Fruit fly (Drosophila melanogaster) whole organism, wandering third instar larva: ENCODE results near the gene SF2.

Experiments used
- Abd-B ChIP-seq: fragments of >200 bp; optimal IDR thresholded peaks from 2 replicates; lab custom pipeline; 2017; ENCODE audit warnings: missing biosample characterization, missing genetic modification characterization
- CG32264 ChIP-seq: fragments of 200-800 bp; sonication (Bioruptor generic); optimal IDR thresholded peaks from 2 replicates; lab custom pipeline; 2016; ENCODE audit warnings: missing biosample characterization, missing genetic modification characterization
- CG9705 ChIP-seq: fragments of 200-800 bp; sonication (Bioruptor generic); optimal IDR thresholded peaks from 2 replicates; lab custom pipeline; 2018; ENCODE audit warnings: missing biosample characterization, mild to moderate bottlenecking, missing genetic modification characterization
- CrebA ChIP-seq: fragments of 200-800 bp; sonication (Bioruptor generic); optimal IDR thresholded peaks from 2 replicates; lab custom pipeline; 2016; ENCODE audit warnings: missing biosample characterization, mild to moderate bottlenecking, missing genetic modification characterization, borderline replicate concordance
- Dfd ChIP-seq: fragments of >200 bp; optimal IDR thresholded peaks from 2 replicates; lab custom pipeline; 2017; ENCODE audit warnings: missing biosample characterization, missing genetic modification characterization
- Dif ChIP-seq: fragments of 200-275, 200-300 bp; sonication (Bioruptor generic); optimal IDR thresholded peaks from 2 replicates; lab custom pipeline; 2018; ENCODE audit warnings: missing biosample characterization, missing genetic modification characterization; ENCODE audit not compliant: partially characterized antibody
- GATAd ChIP-seq: sonication (Bioruptor generic); optimal IDR thresholded peaks from 2 replicates; lab custom pipeline; 2016; ENCODE audit warnings: missing biosample characterization, missing genetic modification characterization
- HLH106 ChIP-seq: fragments of 200-800 bp; optimal IDR thresholded peaks from 3 replicates; lab custom pipeline; 2019; ENCODE audit warnings: missing biosample characterization, mild to moderate bottlenecking, missing genetic modification characterization, moderate library complexity
- Hnf4 ChIP-seq: fragments of 200-800 bp; sonication (Bioruptor generic); optimal IDR thresholded peaks from 2 replicates; lab custom pipeline; 2016; ENCODE audit warnings: missing biosample characterization, mild to moderate bottlenecking, missing genetic modification characterization
- Hr78 ChIP-seq: fragments of >200 bp; optimal IDR thresholded peaks from 2 replicates; lab custom pipeline; 2017; ENCODE audit warnings: missing biosample characterization, missing genetic modification characterization
- Hr83 ChIP-seq: fragments of 200-300 bp; sonication (Bioruptor generic); optimal IDR thresholded peaks from 2 replicates; lab custom pipeline; 2016; ENCODE audit warnings: missing biosample characterization, mild to moderate bottlenecking, missing genetic modification characterization, moderate library complexity; ENCODE audit not compliant: poor library complexity, severe bottlenecking
- Jra ChIP-seq: sonication (Bioruptor generic); optimal IDR thresholded peaks from 2 replicates; lab custom pipeline; 2016; ENCODE audit warnings: missing biosample characterization, missing genetic modification characterization
- Mio ChIP-seq: sonication (Bioruptor generic); optimal IDR thresholded peaks from 2 replicates; lab custom pipeline; 2016; ENCODE audit warnings: missing biosample characterization, missing genetic modification characterization
- Myc ChIP-seq: fragments of >200 bp; optimal IDR thresholded peaks from 2 replicates; lab custom pipeline; 2017
- N ChIP-seq: fragments of >200 bp; optimal IDR thresholded peaks from 2 replicates; lab custom pipeline; 2018; ENCODE audit warnings: missing biosample characterization, missing external identifiers, missing genetic modification characterization
- OdsH ChIP-seq: fragments of 200-800 bp; sonication (Bioruptor generic); optimal IDR thresholded peaks from 2 replicates; lab custom pipeline; 2016; ENCODE audit warnings: missing biosample characterization, mild to moderate bottlenecking, missing genetic modification characterization
- Rel ChIP-seq, 2 experiments: fragments of 200-800 bp; sonication (Bioruptor generic) in 1 of 2; optimal IDR thresholded peaks; 2 replicates in 1 of 2; 3 replicates in 1 of 2; lab custom pipeline; 2016 to 2019; ENCODE audit warnings: mild to moderate bottlenecking in 2 of 2, missing biosample characterization in 2 of 2, missing genetic modification characterization in 2 of 2, moderate library complexity in 1 of 2
- Sp1 ChIP-seq: fragments of 200-800 bp; sonication (Bioruptor generic); optimal IDR thresholded peaks from 3 replicates; lab custom pipeline; 2019; ENCODE audit warnings: missing biosample characterization, mild to moderate bottlenecking, missing genetic modification characterization, moderate library complexity
- Vsx2 ChIP-seq: fragments of 200-300, 225-300 bp; sonication (Bioruptor generic); optimal IDR thresholded peaks from 2 replicates; lab custom pipeline; 2018; ENCODE audit warnings: missing biosample characterization, missing genetic modification characterization; ENCODE audit not compliant: partially characterized antibody
- br ChIP-seq: fragments of 200-800 bp; sonication (Bioruptor generic); optimal IDR thresholded peaks from 2 replicates; lab custom pipeline; 2016; ENCODE audit warnings: missing biosample characterization, missing genetic modification characterization
- brk ChIP-seq: fragments of 200-800 bp; sonication (Bioruptor generic); optimal IDR thresholded peaks from 2 replicates; lab custom pipeline; 2016; ENCODE audit warnings: missing biosample characterization, mild to moderate bottlenecking, missing genetic modification characterization
- dl ChIP-seq, 2 experiments: fragments of 175-275, 200-275 bp in 1 of 2; fragments of 200-275 bp in 1 of 2; sonication (Bioruptor generic); optimal IDR thresholded peaks; lab custom pipeline; 2018; ENCODE audit warnings: mild to moderate bottlenecking in 2 of 2, missing biosample characterization in 2 of 2, missing genetic modification characterization in 2 of 2, moderate library complexity in 2 of 2; ENCODE audit not compliant: partially characterized antibody in 2 of 2, insufficient read depth in 1 of 2
- dmrt93B ChIP-seq: fragments of 200-800 bp; sonication (Bioruptor generic); optimal IDR thresholded peaks from 2 replicates; lab custom pipeline; 2018; ENCODE audit warnings: missing biosample characterization, mild to moderate bottlenecking, missing genetic modification characterization
- dsf ChIP-seq: sonication (Bioruptor generic); optimal IDR thresholded peaks from 2 replicates; lab custom pipeline; 2016; ENCODE audit warnings: missing biosample characterization, missing genetic modification characterization, borderline replicate concordance
- ey ChIP-seq: fragments of 200-800 bp; sonication (Bioruptor generic); optimal IDR thresholded peaks from 2 replicates; lab custom pipeline; 2016; ENCODE audit warnings: missing biosample characterization, missing genetic modification characterization
- foxo ChIP-seq, 2 experiments: fragments of 200-800 bp; sonication (Bioruptor generic); optimal IDR thresholded peaks; 2 replicates in 1 of 2; 3 replicates in 1 of 2; lab custom pipeline; 2016 to 2017; ENCODE audit warnings: missing biosample characterization in 2 of 2, missing genetic modification characterization in 2 of 2
- fru ChIP-seq: fragments of 200-800 bp; sonication (Bioruptor generic); optimal IDR thresholded peaks from 3 replicates; lab custom pipeline; 2016; ENCODE audit warnings: missing biosample characterization, mild to moderate bottlenecking, missing genetic modification characterization
- h ChIP-seq: fragments of 200-800 bp; sonication (Bioruptor generic); optimal IDR thresholded peaks from 3 replicates; lab custom pipeline; 2016; ENCODE audit warnings: missing biosample characterization, mild to moderate bottlenecking, missing genetic modification characterization
- jim ChIP-seq: fragments of 175-275, 200-325 bp; sonication (Bioruptor generic); optimal IDR thresholded peaks from 2 replicates; lab custom pipeline; 2016; ENCODE audit warnings: missing biosample characterization, mild to moderate bottlenecking, missing genetic modification characterization
- lola ChIP-seq: fragments of >200 bp; optimal IDR thresholded peaks from 2 replicates; lab custom pipeline; 2017; ENCODE audit warnings: missing biosample characterization, missing genetic modification characterization
- pan ChIP-seq: fragments of >200 bp; optimal IDR thresholded peaks from 2 replicates; lab custom pipeline; 2017
- psq ChIP-seq: fragments of 200-800 bp; sonication (Bioruptor generic); optimal IDR thresholded peaks from 3 replicates; lab custom pipeline; 2017; ENCODE audit warnings: missing biosample characterization, mild to moderate bottlenecking, missing genetic modification characterization, moderate library complexity
- rgr ChIP-seq: fragments of 200-800 bp; sonication (Bioruptor generic); optimal IDR thresholded peaks from 3 replicates; lab custom pipeline; 2016; ENCODE audit warnings: missing biosample characterization, mild to moderate bottlenecking, missing genetic modification characterization
- sage ChIP-seq: fragments of 200-800 bp; sonication (Bioruptor generic); optimal IDR thresholded peaks from 2 replicates; lab custom pipeline; 2016; ENCODE audit warnings: missing biosample characterization, mild to moderate bottlenecking, missing genetic modification characterization
- sv ChIP-seq: fragments of 200-800 bp; sonication (Bioruptor generic); optimal IDR thresholded peaks from 3 replicates; lab custom pipeline; 2016; ENCODE audit warnings: missing biosample characterization, missing genetic modification characterization
- tai ChIP-seq: sonication (Bioruptor generic); optimal IDR thresholded peaks from 2 replicates; lab custom pipeline; 2016; ENCODE audit warnings: missing biosample characterization, missing genetic modification characterization
- usp ChIP-seq: fragments of >200 bp; optimal IDR thresholded peaks from 2 replicates; lab custom pipeline; 2017; ENCODE audit warnings: missing biosample characterization, missing genetic modification characterization
- woc ChIP-seq: sonication (Bioruptor generic); optimal IDR thresholded peaks from 2 replicates; lab custom pipeline; 2016; ENCODE audit warnings: missing biosample characterization, mild to moderate bottlenecking, missing genetic modification characterization

SF2 gene

DNA sequence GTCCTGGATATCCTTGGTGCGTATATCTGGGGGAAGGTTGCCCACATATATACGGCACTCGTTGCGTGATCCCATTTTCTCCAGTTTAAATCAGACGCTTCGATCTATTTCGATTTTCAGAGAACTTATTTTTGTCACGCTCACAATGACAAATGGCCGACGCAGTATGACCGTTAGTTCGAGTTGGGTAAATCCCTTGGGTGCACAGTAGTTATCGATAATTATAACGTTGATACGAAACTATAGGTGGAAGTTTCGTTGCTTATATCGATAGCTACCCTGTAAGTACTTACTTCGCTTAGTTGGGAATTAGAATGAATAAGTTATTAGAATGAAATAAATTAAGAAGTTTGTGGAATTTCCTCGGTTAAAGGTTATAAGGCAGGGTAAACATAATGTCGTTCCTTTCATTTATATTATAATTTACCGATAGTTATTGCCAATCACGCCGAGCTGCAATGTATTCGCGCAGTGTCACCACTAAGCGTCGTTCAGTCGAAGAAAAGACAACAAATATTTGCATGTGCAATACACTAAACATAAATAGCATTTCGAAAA lies at the start of gene SF2, which contains the start of gene pad:
Gene SF2 (minus strand): TSS at position 172 of the 558 bp plus-strand sequence.
Gene pad (plus strand): TSS at position 502 of the 558 bp plus-strand sequence.
- TF ChIP-seq Hr78 (no peak), CG9705 (peak; percentile 73), brk (no peak), Hnf4 (GFP tag; lab: Kevin White, UChicago) (peak; percentile 87), Myc (peak; percentile 48), sv (GFP tag; lab: Kevin White, UChicago) (peak; percentile 62), OdsH (GFP tag; lab: Kevin White, UChicago) (peak; percentile 72), fru (peak; percentile 87), Dfd (GFP tag; lab: Kevin White, UChicago) (no peak), ey (peak; percentile 82), Vsx2 (GFP tag; lab: Kevin White, UChicago) (no peak), woc (GFP tag; lab: Kevin White, UChicago) (peak; percentile 95), foxo (GFP tag; optimal IDR thresholded peaks at IDR 0.05; lab: Kevin White, UChicago) (peak in 1 of 2 experiments; percentile 87), Sp1 (GFP tag; lab: Kevin White, UChicago) (peak; percentile 80), tai (no peak), rgr (GFP tag; lab: Kevin White, UChicago) (peak; percentile 83), jim (no peak), dmrt93B (GFP tag; lab: Kevin White, UChicago) (peak; percentile 69), Rel (GFP tag; optimal IDR thresholded peaks at IDR 0.05; lab: Kevin White, UChicago) (no peak), Rel (tag; optimal IDR thresholded peaks at IDR 0.05; lab: Kevin White, UChicago) (peak; percentile 94), pan (lab: Kevin White, UChicago) (no peak), br (GFP tag; lab: Kevin White, UChicago) (peak; percentile 81), Dif (GFP tag; lab: Kevin White, UChicago) (no peak), Jra (GFP tag; lab: Kevin White, UChicago) (peak; percentile 88), Abd-B (GFP tag; lab: Kevin White, UChicago) (no peak), N (GFP tag; lab: Kevin White, UChicago) (no peak), Mio (GFP tag; lab: Kevin White, UChicago) (no peak), dl (GFP tag; optimal IDR thresholded peaks at IDR 0.05; lab: Kevin White, UChicago; ENCODE audit: insufficient read depth in 1 of 2, partially characterized antibody in 2 of 2) (no peak), HLH106 (tag; lab: Kevin White, UChicago) (peak; percentile 86), sage (no peak), CG32264 (GFP tag; lab: Kevin White, UChicago) (peak; percentile 52), lola (GFP tag; lab: Kevin White, UChicago) (no peak), dsf (GFP tag; lab: Kevin White, UChicago) (peak; percentile 70), Hr83 (GFP tag; lab: Kevin White, UChicago) (no peak), usp (GFP tag; lab: Kevin White, UChicago) (no peak), psq (GFP tag; lab: Kevin White, UChicago) (peak; percentile 70), h (GFP tag; lab: Kevin White, UChicago) (peak; percentile 89), CrebA (GFP tag; lab: Kevin White, UChicago) (no peak), GATAd (GFP tag; lab: Kevin White, UChicago) (no peak)

DNA sequence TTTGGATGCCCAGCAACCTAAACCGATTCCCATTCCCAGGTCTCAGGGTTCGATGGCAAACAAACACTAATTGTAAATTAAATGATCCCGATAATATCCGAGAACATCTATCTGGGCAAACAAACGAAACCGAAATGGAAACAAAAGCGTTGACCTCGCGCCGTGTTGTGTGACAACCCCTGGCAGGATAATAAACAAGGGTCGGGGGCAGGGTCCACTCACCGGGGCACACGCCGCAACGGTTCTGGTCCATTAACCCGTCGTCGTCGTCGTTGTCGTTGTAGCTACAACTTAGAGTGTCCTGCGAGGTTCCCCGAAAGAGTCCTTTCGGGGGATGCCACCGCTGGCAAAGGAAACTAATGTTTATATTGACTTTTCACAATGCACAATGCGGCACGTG lies 47.3 kb upstream of the SF2 start:
- no peak for TF ChIP-seq CG9705
- no peak for TF ChIP-seq lola (GFP tag; lab: Kevin White, UChicago)
- no peak for TF ChIP-seq usp (GFP tag; lab: Kevin White, UChicago)
- TF ChIP-seq Hr83 (GFP tag; lab: Kevin White, UChicago): no peak
- TF ChIP-seq Hnf4 (GFP tag; lab: Kevin White, UChicago): no peak
- TF ChIP-seq psq (GFP tag; lab: Kevin White, UChicago): no peak
- no peak for TF ChIP-seq HLH106 (tag; lab: Kevin White, UChicago)
- no peak for TF ChIP-seq N (GFP tag; lab: Kevin White, UChicago)
- TF ChIP-seq OdsH (GFP tag; lab: Kevin White, UChicago): no peak
- TF ChIP-seq ey: no peak
- TF ChIP-seq dl (GFP tag; optimal IDR thresholded peaks at IDR 0.05; lab: Kevin White, UChicago; ENCODE audit: insufficient read depth in 1 of 2, partially characterized antibody in 2 of 2): no peak
- TF ChIP-seq CrebA (GFP tag; lab: Kevin White, UChicago): no peak
- no peak for TF ChIP-seq h (GFP tag; lab: Kevin White, UChicago)
- TF ChIP-seq Dfd (GFP tag; lab: Kevin White, UChicago): no peak
- no peak for TF ChIP-seq jim
- TF ChIP-seq br (GFP tag; lab: Kevin White, UChicago): no peak
- TF ChIP-seq Rel (GFP tag; optimal IDR thresholded peaks at IDR 0.05; lab: Kevin White, UChicago): no peak
- TF ChIP-seq Rel (tag; optimal IDR thresholded peaks at IDR 0.05; lab: Kevin White, UChicago): no peak
- TF ChIP-seq Jra (GFP tag; lab: Kevin White, UChicago): no peak
